Worm (Caenorhabditis elegans) whole organism, L1 larva: Measurements from ENCODE around the gene sql-1.

Experiments used
- ceh-82 ChIP-seq, 3 experiments: fragments of 150-350 bp in 1 of 3; sonication (generic microtip) in 2 of 3; optimal IDR thresholded peaks; 2 replicates each; lab custom pipeline; 2014 to 2017; ENCODE audit warnings: missing biosample characterization in 3 of 3, missing genetic modification characterization in 3 of 3
- dpl-1 ChIP-seq, 3 experiments: fragments of 150-350 bp in 2 of 3; sonication (generic microtip) in 1 of 3; optimal IDR thresholded peaks; 2 replicates each; lab custom pipeline; 2014 to 2017; ENCODE audit warnings: missing biosample characterization in 3 of 3, missing genetic modification characterization in 3 of 3, missing genetic modification reagents in 3 of 3
- lin-13 ChIP-seq: fragments of 150-350 bp; optimal IDR thresholded peaks from 2 replicates; lab custom pipeline; 2014; ENCODE audit warnings: missing biosample characterization, missing genetic modification reagents, missing genetic modification characterization
- lin-15B ChIP-seq: fragments of 150-350 bp; sonication (generic microtip); optimal IDR thresholded peaks from 3 replicates; lab custom pipeline; 2014; ENCODE audit warnings: missing biosample characterization, missing genetic modification characterization
- lin-39 ChIP-seq: fragments of 150-350 bp; optimal IDR thresholded peaks from 2 replicates; lab custom pipeline; 2014; ENCODE audit warnings: missing biosample characterization, missing genetic modification reagents, missing genetic modification characterization
- rnt-1 ChIP-seq: sonication (generic microtip); optimal IDR thresholded peaks from 2 replicates; lab custom pipeline; 2016; ENCODE audit warnings: mild to moderate bottlenecking, missing genetic modification characterization, moderate library complexity, missing compliant biosample characterization
- skn-1 ChIP-seq: fragments of 150-350 bp; optimal IDR thresholded peaks from 2 replicates; lab custom pipeline; 2014; ENCODE audit warnings: missing biosample characterization, missing genetic modification characterization

DNA sequence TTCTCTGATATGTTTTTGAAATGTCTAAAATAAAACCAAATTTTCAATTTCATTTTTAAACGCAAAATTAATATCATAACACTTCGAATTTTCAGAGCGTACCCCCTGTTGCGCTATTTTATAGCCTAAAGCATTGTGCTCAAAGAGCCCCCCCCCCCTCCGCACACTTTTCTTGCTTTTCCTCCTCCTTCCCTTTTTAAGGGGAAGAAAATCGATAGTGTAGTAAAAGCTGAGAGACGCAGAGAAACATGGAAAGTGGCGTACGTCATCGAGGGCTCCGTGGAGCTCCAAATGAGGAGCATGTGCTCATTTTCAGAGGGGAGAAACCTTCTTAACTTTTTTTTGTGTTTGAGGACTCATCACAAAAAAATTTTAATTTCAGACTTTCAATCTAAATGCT, 26.9 kb upstream of the sql-1 start, which contains the start of gene cccp-1:
- TF ChIP-seq skn-1 (tag; lab: Kevin White, UChicago) = no peak
- no peak for TF ChIP-seq lin-39 (tag; lab: Kevin White, UChicago)
- no peak for TF ChIP-seq lin-15B (tag; lab: Kevin White, UChicago)
- no peak for TF ChIP-seq lin-13 (GFP tag; lab: Kevin White, UChicago)
- peak; percentile 18 to 61 (median 47) for TF ChIP-seq ceh-82 (tag; optimal IDR thresholded peaks at IDR 0.05; lab: Kevin White, UChicago)
- peak in 1 of 3 experiments; percentile 46 for TF ChIP-seq dpl-1 (GFP tag; optimal IDR thresholded peaks at IDR 0.05; lab: Kevin White, UChicago)
- no peak for TF ChIP-seq rnt-1 (tag; lab: Kevin White, UChicago)
